Worm (Caenorhabditis elegans) whole organism, L4 larva: ENCODE data around the gene F53F4.1.
A peak's percentile ranks its signal among the peaks of the same experiment; 100 is the strongest.

Experiments
- D1046.2 ChIP-seq: fragments of 200-800 bp; sonication (Bioruptor generic); IDR thresholded peaks from 2 replicates; pipeline ENCODE4 v1.3.6; 2022; ENCODE audit warnings: missing genetic modification characterization, missing compliant biosample characterization
- F26F4.8 ChIP-seq: fragments of 200-800 bp; sonication (Bioruptor generic); conservative IDR thresholded peaks from 2 replicates; pipeline ENCODE4 v1.3.6; 2022; ENCODE audit warnings: missing genetic modification characterization, missing compliant biosample characterization
- F44E2.7 ChIP-seq: fragments of 200-800 bp; sonication (Bioruptor generic); IDR thresholded peaks from 2 replicates; pipeline ENCODE4 v2.1.2; 2022; ENCODE audit warnings: missing genetic modification characterization, missing compliant biosample characterization
- T26A8.4 ChIP-seq: fragments of 200-800 bp; sonication (Bioruptor generic); IDR thresholded peaks from 2 replicates; pipeline ENCODE4 v1.3.6; 2022; ENCODE audit warnings: missing genetic modification characterization, missing compliant biosample characterization
- Y48G9A.11 ChIP-seq: fragments of 200-800 bp; sonication (Bioruptor generic); IDR thresholded peaks from 2 replicates; pipeline ENCODE4 v1.3.6; 2022; ENCODE audit warnings: missing genetic modification reagents, missing genetic modification characterization, missing compliant biosample characterization
- ZK337.2 ChIP-seq: fragments of 200-800 bp; sonication (Bioruptor generic); IDR thresholded peaks from 2 replicates; pipeline ENCODE4 v1.3.6; 2022; ENCODE audit warnings: missing genetic modification reagents, missing genetic modification characterization, missing compliant biosample characterization
- ZK546.5 ChIP-seq, 2 experiments: sonication (generic microtip); optimal IDR thresholded peaks; 2 replicates each; lab custom pipeline; 2017; ENCODE audit warnings: missing biosample characterization in 2 of 2, missing genetic modification characterization in 2 of 2
- ceh-28 ChIP-seq: fragments of 150-350 bp; optimal IDR thresholded peaks from 2 replicates; lab custom pipeline; 2014; ENCODE audit warnings: missing biosample characterization, missing genetic modification reagents, missing genetic modification characterization
- ceh-44 ChIP-seq: fragments of 200-800 bp; sonication (Bioruptor generic); IDR thresholded peaks from 2 replicates; pipeline ENCODE4 v1.3.6; 2022; ENCODE audit warnings: missing genetic modification reagents, missing genetic modification characterization, missing compliant biosample characterization
- cey-2 ChIP-seq: sonication (generic microtip); optimal IDR thresholded peaks from 3 replicates; lab custom pipeline; 2017; ENCODE audit warnings: missing genetic modification characterization, mild to moderate bottlenecking, missing compliant biosample characterization, antibody characterized with exemption, borderline replicate concordance; ENCODE audit not compliant: insufficient read depth
- daf-12 ChIP-seq: fragments of 150-350 bp; optimal IDR thresholded peaks from 2 replicates; lab custom pipeline; 2014; ENCODE audit warnings: missing biosample characterization, missing genetic modification reagents, missing genetic modification characterization
- daf-16 ChIP-seq, 3 experiments: sonication (generic microtip); optimal IDR thresholded peaks; 2 replicates each; lab custom pipeline; 2016 to 2017; ENCODE audit warnings: missing genetic modification characterization in 3 of 3, missing genetic modification reagents in 3 of 3, mild to moderate bottlenecking in 2 of 3, missing compliant biosample characterization in 2 of 3, missing biosample characterization in 1 of 3, moderate library complexity in 1 of 3
- dmd-9 ChIP-seq: fragments of 200-800 bp; sonication (Bioruptor generic); IDR thresholded peaks from 2 replicates; pipeline ENCODE4 v1.3.6; 2022; ENCODE audit warnings: missing genetic modification reagents, missing genetic modification characterization, missing compliant biosample characterization
- dpl-1 ChIP-seq: fragments of 150-350 bp; optimal IDR thresholded peaks from 2 replicates; lab custom pipeline; 2014; ENCODE audit warnings: missing biosample characterization, missing genetic modification reagents, missing genetic modification characterization
- dve-1 ChIP-seq: sonication (generic microtip); optimal IDR thresholded peaks from 2 replicates; lab custom pipeline; 2017; ENCODE audit warnings: antibody characterized with exemption, mild to moderate bottlenecking, missing genetic modification characterization, missing compliant biosample characterization; ENCODE audit not compliant: insufficient read depth
- hlh-30 ChIP-seq: sonication (generic microtip); optimal IDR thresholded peaks from 2 replicates; lab custom pipeline; 2017; ENCODE audit warnings: antibody characterized with exemption, mild to moderate bottlenecking, missing genetic modification characterization, missing compliant biosample characterization; ENCODE audit not compliant: insufficient read depth
- hmg-1.1 ChIP-seq: fragments of 200-800 bp; sonication (Bioruptor generic); IDR thresholded peaks from 2 replicates; pipeline ENCODE4 v1.3.6; 2022; ENCODE audit warnings: missing genetic modification reagents, missing genetic modification characterization, missing compliant biosample characterization
- lim-7 ChIP-seq: fragments of 200-800 bp; sonication (Bioruptor generic); IDR thresholded peaks from 2 replicates; pipeline ENCODE4 v1.3.6; 2022; ENCODE audit warnings: missing genetic modification characterization, missing compliant biosample characterization
- lin-38 ChIP-seq: fragments of 200-800 bp; sonication (Bioruptor generic); IDR thresholded peaks from 2 replicates; pipeline ENCODE4 v1.3.6; 2022; ENCODE audit warnings: missing genetic modification reagents, missing genetic modification characterization, missing compliant biosample characterization
- lsy-2 ChIP-seq, 2 experiments: fragments of 150-350 bp in 1 of 2; sonication (generic microtip) in 1 of 2; optimal IDR thresholded peaks; 2 replicates each; lab custom pipeline; 2014 to 2017; ENCODE audit warnings: missing biosample characterization in 2 of 2, missing genetic modification characterization in 2 of 2
- madf-5 ChIP-seq, 2 experiments: fragments of 200-800 bp; sonication (Bioruptor generic); IDR thresholded peaks; 2 replicates each; pipeline ENCODE4 v1.3.6; 2022; ENCODE audit warnings: missing compliant biosample characterization in 2 of 2, missing genetic modification characterization in 2 of 2
- mdt-29 ChIP-seq: fragments of 200-800 bp; sonication (Bioruptor generic); IDR thresholded peaks from 2 replicates; pipeline ENCODE4 v1.3.6; 2022; ENCODE audit warnings: missing genetic modification reagents, missing genetic modification characterization, missing compliant biosample characterization
- mes-2 ChIP-seq: sonication (generic microtip); optimal IDR thresholded peaks from 2 replicates; lab custom pipeline; 2016; ENCODE audit warnings: missing genotype, mild to moderate bottlenecking, missing genetic modification characterization, missing compliant biosample characterization; ENCODE audit not compliant: poor library complexity, severe bottlenecking
- mxl-2 ChIP-seq: fragments of 200-800 bp; sonication (Bioruptor generic); conservative IDR thresholded peaks from 2 replicates; pipeline ENCODE4 v1.3.6; 2022; ENCODE audit warnings: missing genetic modification reagents, missing genetic modification characterization, missing compliant biosample characterization
- mxl-3 ChIP-seq: fragments of 200-800 bp; sonication (Bioruptor generic); optimal IDR thresholded peaks from 2 replicates; lab custom pipeline; 2018; ENCODE audit warnings: mild to moderate bottlenecking, missing genetic modification characterization, missing compliant biosample characterization
- nhr-10 ChIP-seq: fragments of 150-350 bp; optimal IDR thresholded peaks from 2 replicates; lab custom pipeline; 2014; ENCODE audit warnings: missing biosample characterization, missing genetic modification characterization
- nhr-102 ChIP-seq: sonication (generic microtip); optimal IDR thresholded peaks from 2 replicates; lab custom pipeline; 2016; ENCODE audit warnings: mild to moderate bottlenecking, missing genetic modification characterization, moderate library complexity, missing compliant biosample characterization
- nhr-25 ChIP-seq: sonication (generic microtip); optimal IDR thresholded peaks from 2 replicates; lab custom pipeline; 2017; ENCODE audit warnings: missing genetic modification characterization, mild to moderate bottlenecking, missing compliant biosample characterization, antibody characterized with exemption, moderate library complexity, borderline replicate concordance; ENCODE audit not compliant: insufficient read depth
- nhr-28 ChIP-seq: fragments of 150-350 bp; optimal IDR thresholded peaks from 2 replicates; lab custom pipeline; 2014; ENCODE audit warnings: missing biosample characterization, missing genetic modification characterization
- nhr-48 ChIP-seq: sonication (generic microtip); optimal IDR thresholded peaks from 2 replicates; lab custom pipeline; 2016; ENCODE audit warnings: mild to moderate bottlenecking, missing genetic modification characterization, missing compliant biosample characterization
- nhr-77 ChIP-seq: fragments of 150-350 bp; optimal IDR thresholded peaks from 2 replicates; lab custom pipeline; 2014; ENCODE audit warnings: missing biosample characterization, missing genetic modification characterization
- pha-4 ChIP-seq, 2 experiments: fragments of 150-350 bp in 1 of 2; fragments of 200-800 bp in 1 of 2; sonication (Bioruptor generic) in 1 of 2; IDR thresholded peaks in 1 of 2; optimal IDR thresholded peaks in 1 of 2; 2 replicates each; pipeline versions ENCODE4 v1.3.6 to Lab custom; 2014 to 2022; ENCODE audit warnings: missing genetic modification characterization in 2 of 2, missing genetic modification reagents in 2 of 2, missing biosample characterization in 1 of 2, missing compliant biosample characterization in 1 of 2
- php-3 ChIP-seq: fragments of 200-800 bp; sonication (Bioruptor generic); IDR thresholded peaks from 2 replicates; pipeline ENCODE4 v1.3.6; 2022; ENCODE audit warnings: missing genetic modification reagents, missing genetic modification characterization, missing compliant biosample characterization
- rbr-2 ChIP-seq: sonication (generic microtip); optimal IDR thresholded peaks from 2 replicates; lab custom pipeline; 2016; ENCODE audit warnings: missing genotype, missing genetic modification characterization, missing compliant biosample characterization
- saeg-2 ChIP-seq: fragments of 200-800 bp; sonication (Bioruptor generic); IDR thresholded peaks from 2 replicates; pipeline ENCODE4 v1.3.6; 2022; ENCODE audit warnings: missing genetic modification reagents, missing genetic modification characterization, missing compliant biosample characterization
- set-16 ChIP-seq: fragments of 200-800 bp; sonication (Bioruptor generic); IDR thresholded peaks from 2 replicates; pipeline ENCODE4 v1.3.6; 2022; ENCODE audit warnings: missing genetic modification reagents, missing genetic modification characterization, missing compliant biosample characterization
- snpc-1.2 ChIP-seq: fragments of 200-800 bp; sonication (Bioruptor generic); IDR thresholded peaks from 2 replicates; pipeline ENCODE4 v1.3.6; 2022; ENCODE audit warnings: missing genetic modification reagents, missing genetic modification characterization, missing compliant biosample characterization
- unc-130 ChIP-seq: sonication (generic microtip); optimal IDR thresholded peaks from 2 replicates; lab custom pipeline; 2016; ENCODE audit warnings: missing genetic modification reagents, missing genetic modification characterization, missing compliant biosample characterization
- unc-39 ChIP-seq: sonication (generic microtip); optimal IDR thresholded peaks from 2 replicates; lab custom pipeline; 2017; ENCODE audit warnings: missing biosample characterization, missing genetic modification characterization
- vab-7 ChIP-seq: fragments of 200-800 bp; sonication (Bioruptor generic); IDR thresholded peaks from 2 replicates; pipeline ENCODE4 v1.3.6; 2022; ENCODE audit warnings: missing genetic modification reagents, missing genetic modification characterization, missing compliant biosample characterization
- zfp-3 ChIP-seq: fragments of 200-800 bp; sonication (Bioruptor generic); conservative IDR thresholded peaks from 2 replicates; pipeline ENCODE4 v1.3.6; 2022; ENCODE audit warnings: missing genetic modification reagents, missing genetic modification characterization, missing compliant biosample characterization
- zip-11 ChIP-seq: fragments of 200-800 bp; sonication (Bioruptor generic); IDR thresholded peaks from 2 replicates; pipeline ENCODE4 v1.3.6; 2022; ENCODE audit warnings: missing genetic modification characterization, missing compliant biosample characterization
- ztf-11 ChIP-seq: fragments of 150-350 bp; optimal IDR thresholded peaks from 2 replicates; lab custom pipeline; 2014; ENCODE audit warnings: missing biosample characterization, missing genetic modification characterization

The F53F4.1 gene

DNA sequence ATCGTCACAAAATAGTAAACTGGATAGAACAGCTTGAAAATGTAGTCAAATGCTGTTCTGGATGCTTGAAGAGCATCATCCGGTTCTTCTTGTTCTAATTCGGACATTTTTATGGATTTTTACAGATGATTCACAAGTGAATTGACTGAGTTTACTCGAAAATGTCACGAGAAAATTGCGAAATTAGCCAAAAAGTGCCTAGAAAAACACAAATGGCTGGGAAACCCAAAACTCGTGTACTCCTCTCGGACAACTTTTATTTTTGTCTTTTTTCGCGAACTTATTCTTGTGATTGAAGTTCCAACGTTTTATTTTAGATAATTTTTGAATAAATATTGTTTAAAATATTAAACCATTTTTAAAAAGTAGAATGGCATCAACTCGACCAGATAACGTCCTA lies 33.0 kb upstream of the F53F4.1 start, which contains the start of the genes C56A3.4 and C56A3.5 (continued):
- TF ChIP-seq nhr-10 (tag; lab: Kevin White, UChicago) (no peak), nhr-102 (no peak), mes-2 (peak; percentile 94)

DNA sequence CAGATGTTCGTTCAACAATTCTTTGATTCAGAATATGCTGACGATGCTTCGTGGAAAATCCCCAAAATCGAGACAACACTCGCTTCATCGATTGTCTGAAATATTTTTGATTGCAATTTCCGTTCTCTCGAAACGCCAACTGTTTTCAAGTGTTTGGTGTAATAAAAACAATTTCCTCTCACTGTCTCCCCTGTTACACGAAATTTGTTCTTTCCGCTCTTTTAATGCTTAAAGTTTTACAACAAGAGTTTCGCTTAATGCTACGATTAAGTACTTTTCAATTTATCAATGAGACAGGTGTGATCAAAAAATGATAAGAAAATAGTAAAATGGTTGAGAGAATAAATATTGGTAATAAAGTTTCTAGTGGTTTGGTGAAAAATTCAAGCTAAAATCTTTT lies 28.3 kb upstream of the F53F4.1 start, which contains the start of gene C56A3.6:
Gene C56A3.6 (minus strand): TSS at position 101 of the 400 bp plus-strand sequence.
- TF ChIP-seq zfp-3 (GFP tag; lab: Robert Waterston, UW) = no peak
- no peak for TF ChIP-seq lim-7 (GFP tag; lab: Robert Waterston, UW)
- no peak for TF ChIP-seq dpl-1 (GFP tag; lab: Kevin White, UChicago)
- TF ChIP-seq nhr-10 (tag; lab: Kevin White, UChicago) = no peak

DNA sequence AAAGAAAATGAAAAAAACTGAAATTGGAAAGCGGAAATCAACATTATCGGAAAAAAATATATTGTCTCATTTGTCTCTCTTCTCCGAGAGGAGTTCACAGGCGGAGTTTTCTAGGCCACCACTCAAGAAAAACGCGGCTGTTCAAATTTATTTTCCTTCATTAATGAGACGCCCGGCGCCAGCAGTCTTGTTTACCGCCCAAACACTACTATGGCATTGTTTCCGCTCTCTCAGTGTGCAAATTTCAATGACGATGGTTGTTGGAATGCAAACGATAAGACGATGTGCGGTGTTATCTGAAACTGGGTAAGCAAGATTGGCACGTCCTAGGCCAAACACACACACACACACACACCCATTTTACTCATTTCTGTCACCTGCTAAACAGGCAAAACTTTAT lies 27.8 kb upstream of the F53F4.1 start, which contains the start of gene cav-2:
Gene cav-2 (plus strand): TSS at position 359 of the 400 bp plus-strand sequence.
- TF ChIP-seq dpl-1 (GFP tag; lab: Kevin White, UChicago) = peak; percentile 97
- peak in 1 of 2 experiments; percentile 65 for TF ChIP-seq daf-16 (GFP tag; optimal IDR thresholded peaks at IDR 0.05; lab: Kevin White, UChicago)
- TF ChIP-seq daf-16 (tag; optimal IDR thresholded peaks at IDR 0.05; lab: Kevin White, UChicago) = peak; percentile 100
- no peak for TF ChIP-seq snpc-1.2
- TF ChIP-seq ztf-11 (tag; lab: Kevin White, UChicago) = no peak
- no peak for TF ChIP-seq mxl-2 (GFP tag; lab: Robert Waterston, UW)
- TF ChIP-seq saeg-2 (GFP tag; lab: Robert Waterston, UW) = 0 out of 2 replicates have a peak, but pooled peaks have one; percentile 36
- no peak for TF ChIP-seq daf-12
- TF ChIP-seq hmg-1.1 (GFP tag; lab: Robert Waterston, UW) = peak; percentile 64
- TF ChIP-seq nhr-48 = peak; percentile 63
- peak in 1 of 2 experiments; percentile 8; a peak in 1 of 4 replicates for TF ChIP-seq madf-5 (GFP tag; IDR thresholded peaks at IDR 0.05; lab: Robert Waterston, UW)
- no peak for TF ChIP-seq php-3 (GFP tag; lab: Robert Waterston, UW)
- TF ChIP-seq set-16 (GFP tag; lab: Robert Waterston, UW) = no peak
- peak; percentile 69 for TF ChIP-seq hlh-30 (tag; lab: Kevin White, UChicago)
- TF ChIP-seq mxl-3 (GFP tag; lab: Kevin White, UChicago) = peak; percentile 21
- TF ChIP-seq nhr-77 (tag; lab: Kevin White, UChicago) = peak; percentile 40
- TF ChIP-seq ZK546.5 (tag; optimal IDR thresholded peaks at IDR 0.05; lab: Kevin White, UChicago) = no peak
- peak; percentile 61 for TF ChIP-seq rbr-2
- 0 out of 2 replicates have a peak, but pooled peaks have one; percentile 46 for TF ChIP-seq ceh-44 (GFP tag; lab: Robert Waterston, UW)
- TF ChIP-seq vab-7 (GFP tag; lab: Robert Waterston, UW) = no peak
- TF ChIP-seq nhr-10 (tag; lab: Kevin White, UChicago) = no peak
- TF ChIP-seq nhr-102 = peak; percentile 63
- peak; percentile 86; the same call in 1 of the 2 replicates for TF ChIP-seq dmd-9 (GFP tag; lab: Robert Waterston, UW)
- peak in 1 of 2 experiments; percentile 82 for TF ChIP-seq lsy-2 (tag; optimal IDR thresholded peaks at IDR 0.05; lab: Kevin White, UChicago)
- TF ChIP-seq cey-2 = no peak
- peak; percentile 84 for TF ChIP-seq lin-38 (GFP tag; lab: Robert Waterston, UW)
- TF ChIP-seq mes-2 = peak; percentile 99
- peak; percentile 28 for TF ChIP-seq nhr-25 (tag; lab: Kevin White, UChicago)
- TF ChIP-seq T26A8.4 (GFP tag; lab: Robert Waterston, UW) = peak; percentile 54; the same call in 1 of the 2 replicates
- no peak for TF ChIP-seq D1046.2 (GFP tag; lab: Robert Waterston, UW)
- TF ChIP-seq ZK337.2 (GFP tag; lab: Robert Waterston, UW) = peak; percentile 87
- peak; percentile 70 for TF ChIP-seq pha-4 (GFP tag; IDR thresholded peaks at IDR 0.05; lab: Robert Waterston, UW)
- peak; percentile 40 for TF ChIP-seq pha-4 (tag; optimal IDR thresholded peaks at IDR 0.05; lab: Kevin White, UChicago)
- no peak for TF ChIP-seq F44E2.7
- peak; percentile 79 for TF ChIP-seq nhr-28 (tag; lab: Kevin White, UChicago)
- TF ChIP-seq unc-130 (GFP tag; lab: Kevin White, UChicago) = peak; percentile 97
- peak; percentile 58; the same call in 1 of the 2 replicates for TF ChIP-seq mdt-29 (GFP tag; lab: Robert Waterston, UW)
- no peak for TF ChIP-seq unc-39
- no peak for TF ChIP-seq ceh-28 (tag; lab: Kevin White, UChicago)
- no peak for TF ChIP-seq F26F4.8
- TF ChIP-seq Y48G9A.11 (GFP tag; lab: Robert Waterston, UW) = peak; percentile 72
- TF ChIP-seq zip-11 = no peak
- TF ChIP-seq dve-1 = peak; percentile 79
